Worm (Caenorhabditis elegans) whole organism, L3 larva: ENCODE data around the gene rgs-1.

Experiments used
- daf-12 ChIP-seq: fragments of 150-350 bp; optimal IDR thresholded peaks from 2 replicates; lab custom pipeline; 2014; ENCODE audit warnings: missing biosample characterization, missing genetic modification reagents, missing genetic modification characterization
- nfya-1 ChIP-seq: sonication (generic microtip); optimal IDR thresholded peaks from 2 replicates; lab custom pipeline; 2017; ENCODE audit warnings: missing genetic modification characterization, mild to moderate bottlenecking, missing compliant biosample characterization, antibody characterized with exemption, moderate library complexity; ENCODE audit not compliant: insufficient read depth
- nhr-23 ChIP-seq: fragments of 150-350 bp; optimal IDR thresholded peaks from 2 replicates; lab custom pipeline; 2014; ENCODE audit warnings: missing biosample characterization, missing genetic modification reagents, missing genetic modification characterization

- no peak for TF ChIP-seq nfya-1 (tag; lab: Kevin White, UChicago)
- TF ChIP-seq nhr-23 (tag; lab: Kevin White, UChicago): no peak
- TF ChIP-seq daf-12: no peak
Observed at ce11 chrIII:9965444-9965843, 50.9 kb downstream of the rgs-1 start.
